Fruit fly (Drosophila melanogaster) whole organism: Measurements from ENCODE around the gene CG7800.

Source experiments
- CG8478 ChIP-seq: fragments of >200 bp; optimal IDR thresholded peaks from 2 replicates; lab custom pipeline; 2018; ENCODE audit warnings: inconsistent platforms
- Dll ChIP-seq: fragments of >200 bp; optimal IDR thresholded peaks from 2 replicates; lab custom pipeline; 2017
- EcR ChIP-seq, 2 experiments: fragments of >200 bp; optimal IDR thresholded peaks; 2 replicates each; lab custom pipeline; 2017; ENCODE audit warnings: missing biosample characterization in 2 of 2, missing genetic modification characterization in 2 of 2, missing genetic modification reagents in 2 of 2
- pan ChIP-seq: fragments of >200 bp; optimal IDR thresholded peaks from 2 replicates; lab custom pipeline; 2017
- psq ChIP-seq: fragments of >200 bp; optimal IDR thresholded peaks from 2 replicates; lab custom pipeline; 2017
- usp ChIP-seq: fragments of >200 bp; optimal IDR thresholded peaks from 2 replicates; lab custom pipeline; 2017; ENCODE audit warnings: missing biosample characterization, missing genetic modification characterization, mixed read lengths

The CG7800 gene

dm6 chr3R:8195049-8195448 is 22.7 kb upstream of the CG7800 start:
- TF ChIP-seq EcR (GFP tag; optimal IDR thresholded peaks at IDR 0.05; lab: Kevin White, UChicago) (no peak), usp (GFP tag; lab: Kevin White, UChicago) (no peak), CG8478 (lab: Kevin White, UChicago) (no peak), Dll (lab: Kevin White, UChicago) (no peak), psq (lab: Kevin White, UChicago) (no peak), pan (no peak)

DNA sequence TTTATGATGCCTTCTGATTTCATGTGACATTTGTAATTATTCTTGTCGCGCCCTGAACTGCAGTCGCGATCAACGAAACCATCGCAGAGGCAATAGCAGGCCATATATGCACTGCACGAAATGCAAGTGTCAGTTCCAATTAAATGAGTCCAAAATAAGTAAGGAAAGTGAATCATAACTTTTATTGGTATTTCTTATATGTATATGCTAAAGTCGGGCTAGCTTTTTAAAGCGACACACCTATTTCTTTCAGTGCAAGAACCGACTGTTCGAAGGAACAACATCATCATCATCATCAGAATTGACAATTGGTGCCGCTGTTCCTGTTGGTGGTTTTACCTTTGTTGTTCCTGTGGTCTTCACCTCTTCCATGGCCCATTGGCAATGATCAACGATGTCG is 20.6 kb upstream of the CG7800 start:
- TF ChIP-seq Dll (lab: Kevin White, UChicago) (no peak), pan (no peak), psq (lab: Kevin White, UChicago) (no peak), CG8478 (lab: Kevin White, UChicago) (no peak), usp (GFP tag; lab: Kevin White, UChicago) (no peak), EcR (GFP tag; optimal IDR thresholded peaks at IDR 0.05; lab: Kevin White, UChicago) (no peak)

dm6 chr3R:8198320-8198719 is 19.4 kb upstream of the CG7800 start:
- no peak for TF ChIP-seq EcR (GFP tag; optimal IDR thresholded peaks at IDR 0.05; lab: Kevin White, UChicago)
- no peak for TF ChIP-seq pan
- no peak for TF ChIP-seq Dll (lab: Kevin White, UChicago)
- no peak for TF ChIP-seq psq (lab: Kevin White, UChicago)

- TF ChIP-seq EcR (GFP tag; optimal IDR thresholded peaks at IDR 0.05; lab: Kevin White, UChicago) (no peak), pan (no peak), usp (GFP tag; lab: Kevin White, UChicago) (no peak), CG8478 (lab: Kevin White, UChicago) (no peak), Dll (lab: Kevin White, UChicago) (no peak), psq (lab: Kevin White, UChicago) (no peak)
Observed at dm6 chr3R:8203367-8203766, 14.4 kb upstream of the CG7800 start.

dm6 chr3R:8204730-8205129 is 13.0 kb upstream of the CG7800 start, which contains the start of gene CheA84a:
Gene CheA84a (minus strand): TSS chr3R:8204830.
- TF ChIP-seq pan, result no peak
- no peak for TF ChIP-seq CG8478 (lab: Kevin White, UChicago)
- no peak for TF ChIP-seq EcR (GFP tag; optimal IDR thresholded peaks at IDR 0.05; lab: Kevin White, UChicago)
- no peak for TF ChIP-seq psq (lab: Kevin White, UChicago)
- TF ChIP-seq Dll (lab: Kevin White, UChicago), result no peak
- TF ChIP-seq usp (GFP tag; lab: Kevin White, UChicago), result no peak

- TF ChIP-seq pan (no peak), usp (GFP tag; lab: Kevin White, UChicago) (no peak), EcR (GFP tag; optimal IDR thresholded peaks at IDR 0.05; lab: Kevin White, UChicago) (no peak), CG8478 (lab: Kevin White, UChicago) (no peak), Dll (lab: Kevin White, UChicago) (no peak), psq (lab: Kevin White, UChicago) (no peak)
Observed at dm6 chr3R:8205292-8205893, 12.4 kb upstream of the CG7800 start.

DNA sequence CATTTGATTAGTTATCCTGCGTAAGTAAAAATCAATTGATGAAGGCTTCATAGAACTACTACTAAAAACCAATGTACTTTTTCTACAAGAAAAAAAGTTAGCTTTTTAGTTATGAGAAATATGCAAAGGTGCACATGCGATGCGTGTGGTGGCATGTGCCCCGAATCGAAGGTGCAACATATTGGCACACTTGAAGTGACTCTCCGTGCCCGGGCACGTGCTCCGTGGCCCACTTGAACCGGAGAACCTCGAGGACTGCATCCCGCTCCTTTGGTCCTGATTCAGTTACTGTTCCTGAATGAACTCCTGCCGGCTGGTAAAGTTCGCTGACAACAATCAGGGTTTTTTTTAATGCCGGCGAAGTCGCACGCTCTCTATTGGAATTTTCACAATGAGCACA is 11.7 kb upstream of the CG7800 start:
- TF ChIP-seq psq (lab: Kevin White, UChicago) (no peak), EcR (GFP tag; optimal IDR thresholded peaks at IDR 0.05; lab: Kevin White, UChicago) (no peak), CG8478 (lab: Kevin White, UChicago) (no peak), pan (no peak), usp (GFP tag; lab: Kevin White, UChicago) (no peak), Dll (lab: Kevin White, UChicago) (no peak)

- TF ChIP-seq usp (GFP tag; lab: Kevin White, UChicago) (no peak), CG8478 (lab: Kevin White, UChicago) (no peak), Dll (lab: Kevin White, UChicago) (no peak), EcR (GFP tag; optimal IDR thresholded peaks at IDR 0.05; lab: Kevin White, UChicago) (no peak), pan (no peak), psq (lab: Kevin White, UChicago) (no peak)
Observed at dm6 chr3R:8206628-8207275, 11.0 kb upstream of the CG7800 start.

DNA sequence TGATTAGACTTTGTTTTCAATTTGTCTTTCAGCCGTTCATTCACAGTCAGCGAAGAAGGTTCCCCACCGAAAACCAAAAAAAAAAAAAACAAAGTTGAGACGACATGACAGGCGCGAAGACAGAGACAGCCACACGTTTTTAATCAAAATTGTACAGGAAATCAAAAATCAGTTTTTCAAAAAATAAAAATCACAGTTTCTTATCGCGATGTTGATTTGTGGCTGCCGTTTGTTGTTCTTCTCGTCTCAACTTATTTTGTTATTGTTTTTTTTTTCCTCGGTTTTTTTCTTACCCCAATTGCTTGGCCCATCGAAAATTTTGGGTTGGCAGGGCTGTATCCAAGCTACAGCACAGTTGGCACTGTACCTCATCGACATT is 10.5 kb upstream of the CG7800 start:
- TF ChIP-seq Dll (lab: Kevin White, UChicago), result no peak

DNA sequence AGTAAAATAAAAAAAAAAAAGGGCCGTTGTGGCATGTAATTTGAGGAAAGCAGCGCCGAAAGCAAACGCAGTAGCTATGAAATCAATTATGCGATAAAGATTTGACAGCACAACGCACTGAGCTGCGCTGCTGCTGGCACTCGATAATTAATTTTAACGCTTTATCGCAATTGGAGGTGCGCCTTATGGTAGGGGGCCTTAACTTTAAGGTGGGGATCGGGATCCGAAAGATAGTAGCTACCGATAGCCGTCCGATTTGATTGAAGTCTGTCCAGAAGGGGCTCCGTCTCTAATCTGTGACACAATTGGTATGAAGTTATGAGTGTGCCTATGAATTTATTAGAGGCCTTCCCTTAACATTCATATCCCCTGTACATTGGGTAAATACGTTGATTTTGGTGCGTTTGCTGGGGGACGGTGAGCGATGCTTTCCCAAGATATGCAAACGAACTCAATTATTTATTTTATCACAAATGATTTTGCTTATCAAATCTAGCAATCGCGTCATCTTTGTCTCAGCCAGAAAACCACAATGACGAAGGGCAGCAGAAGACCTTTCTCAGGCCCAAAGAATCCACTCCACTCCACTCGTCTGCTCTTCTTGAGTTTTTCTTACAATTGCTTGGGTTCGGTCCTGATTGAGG is 9.3 kb upstream of the CG7800 start:
- TF ChIP-seq CG8478 (lab: Kevin White, UChicago) (no peak), psq (lab: Kevin White, UChicago) (no peak), pan (no peak), EcR (GFP tag; optimal IDR thresholded peaks at IDR 0.05; lab: Kevin White, UChicago) (no peak), Dll (lab: Kevin White, UChicago) (no peak), usp (GFP tag; lab: Kevin White, UChicago) (no peak)

DNA sequence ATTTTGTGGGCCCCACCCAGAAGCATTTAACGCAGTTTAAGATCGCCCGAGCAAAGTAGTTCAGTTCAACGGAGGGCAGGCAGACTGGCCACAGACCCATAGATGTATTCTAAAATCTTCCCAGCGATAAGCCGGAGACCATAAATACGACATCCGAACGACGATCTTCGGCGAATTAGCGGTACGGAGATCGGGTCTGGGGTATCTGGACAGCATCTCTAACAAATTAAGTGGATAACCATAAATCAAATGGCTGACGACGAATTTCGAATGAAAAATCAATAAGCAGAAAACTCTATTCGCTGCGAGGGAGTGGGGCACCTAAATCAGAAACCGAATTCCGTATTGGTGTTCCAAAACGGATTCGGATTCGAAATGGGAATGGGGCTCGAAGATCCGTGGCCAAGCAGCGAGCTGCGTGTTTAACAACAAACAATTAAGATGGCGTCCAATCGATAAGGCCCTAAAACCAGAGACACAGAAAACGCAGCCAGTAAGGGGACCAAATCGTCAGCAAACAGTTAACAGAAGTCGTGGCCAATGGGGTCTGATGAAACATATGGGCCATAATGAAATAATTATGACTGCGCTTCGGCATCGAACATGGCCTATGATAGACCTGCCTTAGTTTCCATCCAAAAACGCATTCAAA is 6.8 kb upstream of the CG7800 start:
- TF ChIP-seq CG8478 (lab: Kevin White, UChicago) (no peak), pan (no peak), Dll (lab: Kevin White, UChicago) (no peak), psq (lab: Kevin White, UChicago) (no peak), EcR (GFP tag; optimal IDR thresholded peaks at IDR 0.05; lab: Kevin White, UChicago) (no peak)
